Worm (Caenorhabditis elegans) whole organism, L4 larva: ENCODE data around the gene wip-1.

ENCODE experiments used
- F37D6.2 ChIP-seq: sonication (generic microtip); optimal IDR thresholded peaks from 2 replicates; lab custom pipeline; 2016; ENCODE audit warnings: mild to moderate bottlenecking, missing genetic modification characterization, missing compliant biosample characterization
- F44E2.7 ChIP-seq: fragments of 200-800 bp; sonication (Bioruptor generic); IDR thresholded peaks from 2 replicates; pipeline ENCODE4 v2.1.2; 2022; ENCODE audit warnings: missing genetic modification characterization, missing compliant biosample characterization
- R02D3.7 ChIP-seq: fragments of 150-350 bp; sonication (generic microtip); optimal IDR thresholded peaks from 3 replicates; lab custom pipeline; 2014; ENCODE audit warnings: missing biosample characterization, missing genetic modification characterization
- ZK546.5 ChIP-seq, 2 experiments: sonication (generic microtip); optimal IDR thresholded peaks; 2 replicates each; lab custom pipeline; 2017; ENCODE audit warnings: missing biosample characterization in 2 of 2, missing genetic modification characterization in 2 of 2
- aha-1 ChIP-seq: fragments of 150-350 bp; peaks from one replicate; lab custom pipeline; 2014; ENCODE audit warnings: missing biosample characterization, missing genetic modification characterization
- ceh-20 ChIP-seq: fragments of 200-800 bp; sonication (Bioruptor generic); IDR thresholded peaks from 2 replicates; pipeline ENCODE4 v1.3.6; 2022; ENCODE audit warnings: missing genetic modification reagents, missing genetic modification characterization, missing compliant biosample characterization
- ceh-44 ChIP-seq: fragments of 200-800 bp; sonication (Bioruptor generic); IDR thresholded peaks from 2 replicates; pipeline ENCODE4 v1.3.6; 2022; ENCODE audit warnings: missing genetic modification reagents, missing genetic modification characterization, missing compliant biosample characterization
- ctbp-1 ChIP-seq: fragments of 200-800 bp; sonication (Bioruptor generic); IDR thresholded peaks from 2 replicates; pipeline ENCODE4 v1.3.6; 2022; ENCODE audit warnings: missing genetic modification reagents, missing genetic modification characterization, missing compliant biosample characterization
- daf-16 ChIP-seq, 3 experiments: sonication (generic microtip); optimal IDR thresholded peaks; 2 replicates each; lab custom pipeline; 2016 to 2017; ENCODE audit warnings: missing genetic modification characterization in 3 of 3, missing genetic modification reagents in 3 of 3, mild to moderate bottlenecking in 2 of 3, missing compliant biosample characterization in 2 of 3, missing biosample characterization in 1 of 3, moderate library complexity in 1 of 3
- daf-19 ChIP-seq: fragments of 200-800 bp; sonication (Bioruptor generic); conservative IDR thresholded peaks from 2 replicates; pipeline ENCODE4 v1.3.6; 2022; ENCODE audit warnings: missing genetic modification characterization, missing compliant biosample characterization
- daf-8 ChIP-seq: fragments of 200-800 bp; sonication (Bioruptor generic); IDR thresholded peaks from 2 replicates; pipeline ENCODE4 v1.3.6; 2022; ENCODE audit warnings: missing genetic modification characterization, missing compliant biosample characterization
- dpl-1 ChIP-seq: fragments of 150-350 bp; optimal IDR thresholded peaks from 2 replicates; lab custom pipeline; 2014; ENCODE audit warnings: missing biosample characterization, missing genetic modification reagents, missing genetic modification characterization
- egl-43 ChIP-seq: fragments of 200-800 bp; sonication (Bioruptor generic); IDR thresholded peaks from 2 replicates; pipeline ENCODE4 v1.3.6; 2022; ENCODE audit warnings: missing genetic modification reagents, missing genetic modification characterization, missing compliant biosample characterization
- fkh-10 ChIP-seq: fragments of 150-350 bp; optimal IDR thresholded peaks from 2 replicates; lab custom pipeline; 2014; ENCODE audit warnings: missing biosample characterization, missing genetic modification reagents, missing genetic modification characterization
- fos-1 ChIP-seq: fragments of 150-350 bp; optimal IDR thresholded peaks from 2 replicates; lab custom pipeline; 2014; ENCODE audit warnings: missing biosample characterization, missing genetic modification characterization
- gei-8 ChIP-seq: fragments of 200-800 bp; sonication (Bioruptor generic); optimal IDR thresholded peaks from 2 replicates; lab custom pipeline; 2018; ENCODE audit warnings: mild to moderate bottlenecking, missing genetic modification characterization, missing compliant biosample characterization
- hmg-1.1 ChIP-seq: fragments of 200-800 bp; sonication (Bioruptor generic); IDR thresholded peaks from 2 replicates; pipeline ENCODE4 v1.3.6; 2022; ENCODE audit warnings: missing genetic modification reagents, missing genetic modification characterization, missing compliant biosample characterization
- jun-1 ChIP-seq: fragments of 150-350 bp; optimal IDR thresholded peaks from 2 replicates; lab custom pipeline; 2014; ENCODE audit warnings: missing biosample characterization, missing genetic modification reagents, missing genetic modification characterization
- lim-7 ChIP-seq: fragments of 200-800 bp; sonication (Bioruptor generic); IDR thresholded peaks from 2 replicates; pipeline ENCODE4 v1.3.6; 2022; ENCODE audit warnings: missing genetic modification characterization, missing compliant biosample characterization
- lin-1 ChIP-seq: fragments of 200-800 bp; sonication (Bioruptor generic); IDR thresholded peaks from 2 replicates; pipeline ENCODE4 v1.3.6; 2022; ENCODE audit warnings: missing genetic modification reagents, missing genetic modification characterization, missing compliant biosample characterization
- mdt-29 ChIP-seq: fragments of 200-800 bp; sonication (Bioruptor generic); IDR thresholded peaks from 2 replicates; pipeline ENCODE4 v1.3.6; 2022; ENCODE audit warnings: missing genetic modification reagents, missing genetic modification characterization, missing compliant biosample characterization
- mxl-2 ChIP-seq: fragments of 200-800 bp; sonication (Bioruptor generic); conservative IDR thresholded peaks from 2 replicates; pipeline ENCODE4 v1.3.6; 2022; ENCODE audit warnings: missing genetic modification reagents, missing genetic modification characterization, missing compliant biosample characterization
- mxl-3 ChIP-seq: fragments of 200-800 bp; sonication (Bioruptor generic); optimal IDR thresholded peaks from 2 replicates; lab custom pipeline; 2018; ENCODE audit warnings: mild to moderate bottlenecking, missing genetic modification characterization, missing compliant biosample characterization
- nhr-102 ChIP-seq: sonication (generic microtip); optimal IDR thresholded peaks from 2 replicates; lab custom pipeline; 2016; ENCODE audit warnings: mild to moderate bottlenecking, missing genetic modification characterization, moderate library complexity, missing compliant biosample characterization
- nhr-11 ChIP-seq: fragments of 150-350 bp; optimal IDR thresholded peaks from 2 replicates; lab custom pipeline; 2014; ENCODE audit warnings: missing biosample characterization, missing genetic modification characterization
- nhr-237 ChIP-seq: sonication (generic microtip); optimal IDR thresholded peaks from 2 replicates; lab custom pipeline; 2017; ENCODE audit warnings: missing biosample characterization, missing genetic modification characterization
- nhr-25 ChIP-seq: sonication (generic microtip); optimal IDR thresholded peaks from 2 replicates; lab custom pipeline; 2017; ENCODE audit warnings: missing genetic modification characterization, mild to moderate bottlenecking, missing compliant biosample characterization, antibody characterized with exemption, moderate library complexity, borderline replicate concordance; ENCODE audit not compliant: insufficient read depth
- php-3 ChIP-seq: fragments of 200-800 bp; sonication (Bioruptor generic); IDR thresholded peaks from 2 replicates; pipeline ENCODE4 v1.3.6; 2022; ENCODE audit warnings: missing genetic modification reagents, missing genetic modification characterization, missing compliant biosample characterization
- pqm-1 ChIP-seq: sonication (generic microtip); optimal IDR thresholded peaks from 2 replicates; lab custom pipeline; 2017; ENCODE audit warnings: missing biosample characterization, missing genetic modification characterization
- rbr-2 ChIP-seq: sonication (generic microtip); optimal IDR thresholded peaks from 2 replicates; lab custom pipeline; 2016; ENCODE audit warnings: missing genotype, missing genetic modification characterization, missing compliant biosample characterization
- saeg-2 ChIP-seq: fragments of 200-800 bp; sonication (Bioruptor generic); IDR thresholded peaks from 2 replicates; pipeline ENCODE4 v1.3.6; 2022; ENCODE audit warnings: missing genetic modification reagents, missing genetic modification characterization, missing compliant biosample characterization
- set-16 ChIP-seq: fragments of 200-800 bp; sonication (Bioruptor generic); IDR thresholded peaks from 2 replicates; pipeline ENCODE4 v1.3.6; 2022; ENCODE audit warnings: missing genetic modification reagents, missing genetic modification characterization, missing compliant biosample characterization
- tra-1 ChIP-seq: fragments of 200-800 bp; sonication (Bioruptor generic); IDR thresholded peaks from 2 replicates; pipeline ENCODE4 v1.3.6; 2022; ENCODE audit warnings: missing genetic modification reagents, missing genetic modification characterization, missing compliant biosample characterization
- unc-130 ChIP-seq: sonication (generic microtip); optimal IDR thresholded peaks from 2 replicates; lab custom pipeline; 2016; ENCODE audit warnings: missing genetic modification reagents, missing genetic modification characterization, missing compliant biosample characterization
- unc-62 ChIP-seq, 3 experiments: fragments of 150-350 bp in 1 of 3; sonication (generic microtip); optimal IDR thresholded peaks in 2 of 3; peaks in 1 of 3; 1 replicate in 1 of 3; 2 replicates in 2 of 3; lab custom pipeline; 2014 to 2017; ENCODE audit warnings: missing biosample characterization in 3 of 3, missing genetic modification characterization in 3 of 3, missing genetic modification reagents in 3 of 3, missing genotype in 1 of 3
- zag-1 ChIP-seq: fragments of 150-350 bp; optimal IDR thresholded peaks from 2 replicates; lab custom pipeline; 2014; ENCODE audit warnings: missing biosample characterization, missing genetic modification characterization
- zfp-2 ChIP-seq: sonication (generic microtip); optimal IDR thresholded peaks from 2 replicates; lab custom pipeline; 2016; ENCODE audit warnings: mild to moderate bottlenecking, missing genetic modification characterization, missing compliant biosample characterization
- ztf-7 ChIP-seq: fragments of 150-350 bp; optimal IDR thresholded peaks from 2 replicates; lab custom pipeline; 2014; ENCODE audit warnings: missing biosample characterization, missing genetic modification characterization

wip-1 gene

DNA sequence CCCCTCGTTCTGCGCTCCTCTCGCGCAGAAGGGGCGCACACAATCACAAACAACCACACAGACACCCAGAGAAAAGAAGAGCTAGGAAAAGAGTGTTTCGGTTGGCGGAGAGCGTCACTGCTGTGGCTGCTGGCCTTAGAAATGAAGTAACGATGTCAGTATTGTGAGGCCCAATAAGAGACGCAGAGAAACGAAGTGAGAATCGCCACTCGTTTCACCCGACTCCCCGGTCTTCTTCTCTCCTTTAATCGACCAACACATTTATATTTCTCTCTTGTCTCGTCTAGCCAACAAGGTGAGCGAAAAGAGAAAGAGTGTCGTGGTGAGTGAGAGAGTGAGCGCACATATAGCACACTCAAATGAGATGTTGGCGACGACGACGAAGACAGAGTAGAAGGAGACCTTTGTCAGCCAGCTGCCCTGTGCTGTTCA lies 4.5 kb upstream of the wip-1 start (continued):
- TF ChIP-seq F37D6.2 (tag; lab: Kevin White, UChicago) (peak; percentile 85), ceh-44 (GFP tag; lab: Robert Waterston, UW) (no peak), pqm-1 (no peak), rbr-2 (tag; lab: Kevin White, UChicago) (peak; percentile 90)
- TF ChIP-seq, all 104 proteins: peak for 48

DNA sequence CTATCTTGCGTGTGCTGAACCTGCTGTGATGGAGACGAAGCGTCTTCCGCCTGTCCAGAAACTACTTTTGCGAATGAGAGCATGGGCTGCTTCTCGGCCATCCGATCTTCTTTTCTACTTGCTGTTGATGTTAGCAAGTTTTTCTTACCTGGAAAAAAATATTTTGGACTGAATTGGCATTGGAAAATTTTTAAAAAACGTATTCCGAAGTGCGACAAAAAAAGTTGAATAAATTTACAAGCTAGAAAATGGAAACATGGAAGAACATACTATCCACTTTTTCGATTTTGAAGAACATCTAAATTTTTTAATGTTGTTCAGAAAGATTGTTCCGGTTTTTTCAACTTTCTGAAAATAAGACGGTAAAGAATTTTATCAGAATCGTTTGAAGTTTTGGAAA lies 889 bp upstream of the wip-1 start, which contains the start of gene larp-1:
TSS of gene larp-1 (minus strand) at position 101 of the 400 bp plus-strand sequence.
- TF ChIP-seq nhr-102 (tag; lab: Kevin White, UChicago): no peak
- no peak for TF ChIP-seq zag-1 (tag; lab: Kevin White, UChicago)
- TF ChIP-seq jun-1: no peak
- TF ChIP-seq aha-1 (tag; lab: Kevin White, UChicago): no peak
- TF ChIP-seq nhr-237 (tag; lab: Kevin White, UChicago): no peak
- no peak for TF ChIP-seq mxl-2 (GFP tag; lab: Robert Waterston, UW)
- no peak for TF ChIP-seq R02D3.7 (tag; lab: Kevin White, UChicago)
- TF ChIP-seq saeg-2: no peak
- no peak for TF ChIP-seq zfp-2 (tag; lab: Kevin White, UChicago)
- TF ChIP-seq daf-8 (GFP tag; lab: Robert Waterston, UW): no peak
- no peak for TF ChIP-seq mxl-3
- no peak for TF ChIP-seq egl-43
- no peak for TF ChIP-seq pqm-1
- TF ChIP-seq fkh-10 (GFP tag; lab: Kevin White, UChicago): no peak
- TF ChIP-seq ztf-7 (tag; lab: Kevin White, UChicago): no peak
- TF ChIP-seq ZK546.5 (tag; optimal IDR thresholded peaks at IDR 0.05; lab: Kevin White, UChicago): no peak
- no peak for TF ChIP-seq unc-62 (GFP tag; optimal IDR thresholded peaks at IDR 0.05 in 1 of 2; lab: Kevin White, UChicago)
- TF ChIP-seq unc-62 (tag; optimal IDR thresholded peaks at IDR 0.05; lab: Kevin White, UChicago): no peak

DNA sequence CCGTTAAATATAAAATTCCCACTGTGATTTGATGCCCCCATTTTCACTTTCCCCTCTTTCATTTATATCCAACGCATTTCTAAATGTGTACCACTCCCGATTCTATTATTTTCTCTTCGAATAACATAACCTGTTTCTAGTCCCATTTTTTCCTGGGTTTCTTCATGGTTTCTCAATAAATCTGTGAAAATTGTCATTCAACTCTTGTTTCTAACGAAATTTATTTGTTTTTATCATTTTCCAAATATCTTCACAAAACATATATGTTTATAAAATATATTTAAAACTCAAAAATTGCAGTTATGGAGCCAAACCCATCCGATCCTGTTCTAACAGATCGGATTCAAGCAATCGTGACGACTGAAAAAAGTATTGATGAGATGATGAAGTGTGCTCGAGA lies 2.5 kb downstream of the wip-1 start, which contains the start of gene mdt-11:
TSS of gene mdt-11 (plus strand) at position 301 of the 400 bp plus-strand sequence.
- TF ChIP-seq aha-1 (tag; lab: Kevin White, UChicago): peak; percentile 55
- no peak for TF ChIP-seq mxl-2 (GFP tag; lab: Robert Waterston, UW)

DNA sequence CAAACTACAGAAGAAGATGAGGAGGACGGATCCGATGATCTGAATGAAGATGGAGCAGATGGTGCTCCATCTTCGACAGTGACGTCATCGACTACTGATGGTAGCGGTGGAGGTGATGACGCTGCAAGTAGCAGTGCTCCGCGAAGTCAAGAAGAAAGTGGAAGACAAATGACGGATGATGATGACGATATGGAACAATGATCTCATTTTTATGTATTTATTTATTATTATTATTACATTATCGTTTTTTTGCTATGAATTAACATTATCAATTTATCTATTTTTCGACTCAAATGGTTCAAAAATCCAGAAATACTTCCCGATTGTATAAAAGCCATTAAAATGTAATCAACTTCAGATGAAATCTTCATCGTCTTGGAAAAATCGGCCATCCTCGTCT lies 3.2 kb downstream of the wip-1 start, which contains the start of gene R144.3:
TSS of gene R144.3 (plus strand) at position 301 of the 400 bp plus-strand sequence.
- TF ChIP-seq fos-1 (no peak), dpl-1 (GFP tag; lab: Kevin White, UChicago) (no peak), lin-1 (GFP tag; lab: Robert Waterston, UW) (no peak), mxl-2 (GFP tag; lab: Robert Waterston, UW) (no peak), php-3 (GFP tag; lab: Robert Waterston, UW) (no peak), mdt-29 (no peak), ceh-20 (GFP tag; lab: Robert Waterston, UW) (no peak), nhr-11 (no peak), ctbp-1 (GFP tag; lab: Robert Waterston, UW) (no peak), R02D3.7 (tag; lab: Kevin White, UChicago) (no peak), tra-1 (GFP tag; lab: Robert Waterston, UW) (no peak), daf-16 (GFP tag; optimal IDR thresholded peaks at IDR 0.05; lab: Kevin White, UChicago) (no peak), daf-16 (tag; optimal IDR thresholded peaks at IDR 0.05; lab: Kevin White, UChicago) (no peak), unc-130 (no peak), gei-8 (no peak), daf-19 (GFP tag; lab: Robert Waterston, UW) (no peak), set-16 (GFP tag; lab: Robert Waterston, UW) (no peak), lim-7 (GFP tag; lab: Robert Waterston, UW) (no peak), F44E2.7 (no peak), hmg-1.1 (GFP tag; lab: Robert Waterston, UW) (no peak), nhr-25 (tag; lab: Kevin White, UChicago) (no peak)
